Fruit fly (Drosophila melanogaster): ENCODE measurements around the gene CAH9.

DNA sequence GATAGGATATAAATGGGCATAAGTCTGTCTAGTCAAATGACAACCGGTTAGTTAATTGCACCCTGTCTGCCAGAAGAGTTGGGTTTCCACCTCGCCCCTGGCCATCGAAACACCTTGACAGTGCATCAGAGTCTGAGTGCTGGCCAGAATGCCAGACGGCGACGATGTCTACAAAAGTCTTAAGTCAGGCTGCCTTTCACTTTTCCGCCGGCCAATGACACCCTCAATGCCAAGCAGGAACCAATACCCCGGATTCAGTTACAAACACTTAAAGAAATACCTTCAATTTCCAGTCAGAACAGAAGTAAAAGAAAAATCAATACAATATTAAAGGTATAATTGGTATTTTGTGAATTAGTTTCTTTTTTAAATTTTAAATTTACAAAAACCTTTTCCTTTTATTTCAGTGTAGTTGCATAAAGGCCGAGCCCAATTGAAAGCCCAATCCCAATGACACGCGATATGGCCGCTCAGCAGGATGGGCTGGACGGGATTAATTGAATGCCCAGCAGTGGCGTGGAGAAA lies 21.4 kb downstream of the CAH9 start:
- TF ChIP-seq Gug (GFP tag; IDR thresholded peaks at IDR 0.05) (no peak), CG6163 (GFP tag; IDR thresholded peaks at IDR 0.05) (peak; percentile 78), OdsH (GFP tag; optimal IDR thresholded peaks at IDR 0.05) (no peak), CG16779 (tag; optimal IDR thresholded peaks at IDR 0.05) (no peak), Ets21C (GFP tag; optimal IDR thresholded peaks at IDR 0.05) (no peak), esn (GFP tag; optimal IDR thresholded peaks at IDR 0.05) (no peak)
